Fruit fly (Drosophila melanogaster) whole organism, wandering third instar larva: ENCODE measurements around the gene CG34452.

Experiments
- CG32264 ChIP-seq: fragments of 200-800 bp; sonication (Bioruptor generic); optimal IDR thresholded peaks from 2 replicates; lab custom pipeline; 2016; ENCODE audit warnings: missing biosample characterization, missing genetic modification characterization
- CG9705 ChIP-seq: fragments of 200-800 bp; sonication (Bioruptor generic); optimal IDR thresholded peaks from 2 replicates; lab custom pipeline; 2018; ENCODE audit warnings: missing biosample characterization, mild to moderate bottlenecking, missing genetic modification characterization
- CrebA ChIP-seq: fragments of 200-800 bp; sonication (Bioruptor generic); optimal IDR thresholded peaks from 2 replicates; lab custom pipeline; 2016; ENCODE audit warnings: missing biosample characterization, mild to moderate bottlenecking, missing genetic modification characterization, borderline replicate concordance
- Dfd ChIP-seq: fragments of >200 bp; optimal IDR thresholded peaks from 2 replicates; lab custom pipeline; 2017; ENCODE audit warnings: missing biosample characterization, missing genetic modification characterization
- Dif ChIP-seq: fragments of 200-275, 200-300 bp; sonication (Bioruptor generic); optimal IDR thresholded peaks from 2 replicates; lab custom pipeline; 2018; ENCODE audit warnings: missing biosample characterization, missing genetic modification characterization; ENCODE audit not compliant: partially characterized antibody
- GATAd ChIP-seq: sonication (Bioruptor generic); optimal IDR thresholded peaks from 2 replicates; lab custom pipeline; 2016; ENCODE audit warnings: missing biosample characterization, missing genetic modification characterization
- HLH106 ChIP-seq: fragments of 200-800 bp; optimal IDR thresholded peaks from 3 replicates; lab custom pipeline; 2019; ENCODE audit warnings: missing biosample characterization, mild to moderate bottlenecking, missing genetic modification characterization, moderate library complexity
- Hnf4 ChIP-seq: fragments of 200-800 bp; sonication (Bioruptor generic); optimal IDR thresholded peaks from 2 replicates; lab custom pipeline; 2016; ENCODE audit warnings: missing biosample characterization, mild to moderate bottlenecking, missing genetic modification characterization
- Hr78 ChIP-seq: fragments of >200 bp; optimal IDR thresholded peaks from 2 replicates; lab custom pipeline; 2017; ENCODE audit warnings: missing biosample characterization, missing genetic modification characterization
- Hr83 ChIP-seq: fragments of 200-300 bp; sonication (Bioruptor generic); optimal IDR thresholded peaks from 2 replicates; lab custom pipeline; 2016; ENCODE audit warnings: missing biosample characterization, mild to moderate bottlenecking, missing genetic modification characterization, moderate library complexity; ENCODE audit not compliant: poor library complexity, severe bottlenecking
- Jra ChIP-seq: sonication (Bioruptor generic); optimal IDR thresholded peaks from 2 replicates; lab custom pipeline; 2016; ENCODE audit warnings: missing biosample characterization, missing genetic modification characterization
- Mio ChIP-seq: sonication (Bioruptor generic); optimal IDR thresholded peaks from 2 replicates; lab custom pipeline; 2016; ENCODE audit warnings: missing biosample characterization, missing genetic modification characterization
- N ChIP-seq: fragments of >200 bp; optimal IDR thresholded peaks from 2 replicates; lab custom pipeline; 2018; ENCODE audit warnings: missing biosample characterization, missing external identifiers, missing genetic modification characterization
- OdsH ChIP-seq: fragments of 200-800 bp; sonication (Bioruptor generic); optimal IDR thresholded peaks from 2 replicates; lab custom pipeline; 2016; ENCODE audit warnings: missing biosample characterization, mild to moderate bottlenecking, missing genetic modification characterization
- Rel ChIP-seq, 2 experiments: fragments of 200-800 bp; sonication (Bioruptor generic) in 1 of 2; optimal IDR thresholded peaks; 2 replicates in 1 of 2; 3 replicates in 1 of 2; lab custom pipeline; 2016 to 2019; ENCODE audit warnings: mild to moderate bottlenecking in 2 of 2, missing biosample characterization in 2 of 2, missing genetic modification characterization in 2 of 2, moderate library complexity in 1 of 2
- Vsx2 ChIP-seq: fragments of 200-300, 225-300 bp; sonication (Bioruptor generic); optimal IDR thresholded peaks from 2 replicates; lab custom pipeline; 2018; ENCODE audit warnings: missing biosample characterization, missing genetic modification characterization; ENCODE audit not compliant: partially characterized antibody
- br ChIP-seq: fragments of 200-800 bp; sonication (Bioruptor generic); optimal IDR thresholded peaks from 2 replicates; lab custom pipeline; 2016; ENCODE audit warnings: missing biosample characterization, missing genetic modification characterization
- brk ChIP-seq: fragments of 200-800 bp; sonication (Bioruptor generic); optimal IDR thresholded peaks from 2 replicates; lab custom pipeline; 2016; ENCODE audit warnings: missing biosample characterization, mild to moderate bottlenecking, missing genetic modification characterization
- dl ChIP-seq, 2 experiments: fragments of 175-275, 200-275 bp in 1 of 2; fragments of 200-275 bp in 1 of 2; sonication (Bioruptor generic); optimal IDR thresholded peaks; lab custom pipeline; 2018; ENCODE audit warnings: mild to moderate bottlenecking in 2 of 2, missing biosample characterization in 2 of 2, missing genetic modification characterization in 2 of 2, moderate library complexity in 2 of 2; ENCODE audit not compliant: partially characterized antibody in 2 of 2, insufficient read depth in 1 of 2
- dmrt93B ChIP-seq: fragments of 200-800 bp; sonication (Bioruptor generic); optimal IDR thresholded peaks from 2 replicates; lab custom pipeline; 2018; ENCODE audit warnings: missing biosample characterization, mild to moderate bottlenecking, missing genetic modification characterization
- ey ChIP-seq: fragments of 200-800 bp; sonication (Bioruptor generic); optimal IDR thresholded peaks from 2 replicates; lab custom pipeline; 2016; ENCODE audit warnings: missing biosample characterization, missing genetic modification characterization
- foxo ChIP-seq, 2 experiments: fragments of 200-800 bp; sonication (Bioruptor generic); optimal IDR thresholded peaks; 2 replicates in 1 of 2; 3 replicates in 1 of 2; lab custom pipeline; 2016 to 2017; ENCODE audit warnings: missing biosample characterization in 2 of 2, missing genetic modification characterization in 2 of 2
- fru ChIP-seq: fragments of 200-800 bp; sonication (Bioruptor generic); optimal IDR thresholded peaks from 3 replicates; lab custom pipeline; 2016; ENCODE audit warnings: missing biosample characterization, mild to moderate bottlenecking, missing genetic modification characterization
- h ChIP-seq: fragments of 200-800 bp; sonication (Bioruptor generic); optimal IDR thresholded peaks from 3 replicates; lab custom pipeline; 2016; ENCODE audit warnings: missing biosample characterization, mild to moderate bottlenecking, missing genetic modification characterization
- jim ChIP-seq: fragments of 175-275, 200-325 bp; sonication (Bioruptor generic); optimal IDR thresholded peaks from 2 replicates; lab custom pipeline; 2016; ENCODE audit warnings: missing biosample characterization, mild to moderate bottlenecking, missing genetic modification characterization
- lola ChIP-seq: fragments of >200 bp; optimal IDR thresholded peaks from 2 replicates; lab custom pipeline; 2017; ENCODE audit warnings: missing biosample characterization, missing genetic modification characterization
- psq ChIP-seq: fragments of 200-800 bp; sonication (Bioruptor generic); optimal IDR thresholded peaks from 3 replicates; lab custom pipeline; 2017; ENCODE audit warnings: missing biosample characterization, mild to moderate bottlenecking, missing genetic modification characterization, moderate library complexity
- rgr ChIP-seq: fragments of 200-800 bp; sonication (Bioruptor generic); optimal IDR thresholded peaks from 3 replicates; lab custom pipeline; 2016; ENCODE audit warnings: missing biosample characterization, mild to moderate bottlenecking, missing genetic modification characterization
- sage ChIP-seq: fragments of 200-800 bp; sonication (Bioruptor generic); optimal IDR thresholded peaks from 2 replicates; lab custom pipeline; 2016; ENCODE audit warnings: missing biosample characterization, mild to moderate bottlenecking, missing genetic modification characterization
- sv ChIP-seq: fragments of 200-800 bp; sonication (Bioruptor generic); optimal IDR thresholded peaks from 3 replicates; lab custom pipeline; 2016; ENCODE audit warnings: missing biosample characterization, missing genetic modification characterization
- usp ChIP-seq: fragments of >200 bp; optimal IDR thresholded peaks from 2 replicates; lab custom pipeline; 2017; ENCODE audit warnings: missing biosample characterization, missing genetic modification characterization

The CG34452 gene

dm6 chr3L:15697916-15698315 lies 10.2 kb upstream of the CG34452 start:
- TF ChIP-seq sage (no peak), GATAd (GFP tag; lab: Kevin White, UChicago) (no peak), foxo (GFP tag; optimal IDR thresholded peaks at IDR 0.05; lab: Kevin White, UChicago) (no peak), Jra (GFP tag; lab: Kevin White, UChicago) (no peak), HLH106 (tag; lab: Kevin White, UChicago) (no peak), Mio (GFP tag; lab: Kevin White, UChicago) (no peak), Dfd (GFP tag; lab: Kevin White, UChicago) (peak; percentile 94), sv (GFP tag; lab: Kevin White, UChicago) (no peak)

- no peak for TF ChIP-seq h
- no peak for TF ChIP-seq br
- no peak for TF ChIP-seq jim (GFP tag; lab: Kevin White, UChicago)
- no peak for TF ChIP-seq Rel (GFP tag; optimal IDR thresholded peaks at IDR 0.05; lab: Kevin White, UChicago)
- TF ChIP-seq Rel (tag; optimal IDR thresholded peaks at IDR 0.05; lab: Kevin White, UChicago), result no peak
Measured at dm6 chr3L:15695195-15695594, 7.5 kb upstream of the CG34452 start.

DNA sequence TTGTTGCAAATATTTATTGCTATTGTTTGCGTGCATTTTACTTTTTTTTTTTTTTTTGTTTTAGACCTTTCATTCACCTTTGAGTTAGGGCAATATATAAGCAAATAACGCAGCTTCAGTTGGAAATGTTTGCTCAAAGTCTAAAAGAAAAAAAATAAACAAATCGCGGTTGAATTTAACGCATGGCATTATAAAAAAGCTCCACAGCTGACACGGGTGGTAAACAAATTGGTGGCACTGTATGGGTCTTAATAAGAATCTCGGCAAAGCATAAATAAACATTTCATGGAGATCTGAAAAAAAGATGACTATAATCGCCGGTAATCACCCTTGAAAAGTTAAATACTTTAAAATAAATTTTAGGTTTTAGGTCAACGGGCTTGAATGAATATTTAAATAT lies 6.7 kb upstream of the CG34452 start:
- no peak for TF ChIP-seq rgr (GFP tag; lab: Kevin White, UChicago)
- peak; percentile 18 for TF ChIP-seq OdsH

dm6 chr3L:15692794-15693532 lies 5.3 kb upstream of the CG34452 start:
- peak; percentile 28 for TF ChIP-seq psq
- TF ChIP-seq rgr (GFP tag; lab: Kevin White, UChicago), result no peak

DNA sequence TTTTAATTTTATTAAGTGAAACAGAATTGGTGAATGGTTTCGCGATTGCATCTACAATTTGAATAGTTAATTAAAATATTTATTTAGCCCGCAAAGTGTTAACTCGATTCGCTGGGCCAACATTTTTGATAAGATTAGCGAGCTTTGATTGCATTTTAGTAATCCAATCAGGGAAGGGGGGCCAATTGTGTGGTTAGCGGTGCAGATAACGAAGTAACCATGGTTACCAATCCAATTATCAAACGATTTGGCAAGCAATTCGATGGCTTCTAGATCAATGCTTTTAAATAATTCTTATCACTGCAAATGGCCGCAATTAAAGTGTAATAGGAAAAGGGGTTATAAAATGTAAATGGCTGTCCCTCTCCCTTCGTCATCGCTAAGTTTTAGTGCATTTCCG lies 4.7 kb upstream of the CG34452 start:
- no peak for TF ChIP-seq lola (GFP tag; lab: Kevin White, UChicago)
- TF ChIP-seq CG32264, result no peak
- TF ChIP-seq Dif (GFP tag; lab: Kevin White, UChicago), result no peak
- TF ChIP-seq ey (GFP tag; lab: Kevin White, UChicago), result no peak
- no peak for TF ChIP-seq foxo (GFP tag; optimal IDR thresholded peaks at IDR 0.05; lab: Kevin White, UChicago)
- no peak for TF ChIP-seq Hr83
- no peak for TF ChIP-seq CG9705 (GFP tag; lab: Kevin White, UChicago)
- no peak for TF ChIP-seq usp (GFP tag; lab: Kevin White, UChicago)
- no peak for TF ChIP-seq Hnf4
- no peak for TF ChIP-seq brk (GFP tag; lab: Kevin White, UChicago)
- no peak for TF ChIP-seq h

- no peak for TF ChIP-seq sage
- TF ChIP-seq N (GFP tag; lab: Kevin White, UChicago), result no peak
- no peak for TF ChIP-seq br
- no peak for TF ChIP-seq OdsH
Measured at dm6 chr3L:15691968-15692367, 4.3 kb upstream of the CG34452 start, which contains the start of gene CG34451. CG34451 (minus strand) TSS chr3L:15692068.

- TF ChIP-seq dmrt93B (GFP tag; lab: Kevin White, UChicago), result no peak
- TF ChIP-seq Hr78 (GFP tag; lab: Kevin White, UChicago), result no peak
- peak in 1 of 2 experiments; percentile 26 for TF ChIP-seq foxo (GFP tag; optimal IDR thresholded peaks at IDR 0.05; lab: Kevin White, UChicago)
- TF ChIP-seq h, result no peak
- no peak for TF ChIP-seq Hr83
- TF ChIP-seq ey (GFP tag; lab: Kevin White, UChicago), result no peak
- peak; percentile 13 for TF ChIP-seq fru (GFP tag; lab: Kevin White, UChicago)
- no peak for TF ChIP-seq CrebA
- TF ChIP-seq HLH106 (tag; lab: Kevin White, UChicago), result peak; percentile 15
- TF ChIP-seq usp (GFP tag; lab: Kevin White, UChicago), result no peak
- TF ChIP-seq dl (GFP tag; optimal IDR thresholded peaks at IDR 0.05; lab: Kevin White, UChicago; ENCODE audit: insufficient read depth in 1 of 2, partially characterized antibody in 2 of 2), result no peak
- TF ChIP-seq Vsx2 (GFP tag; lab: Kevin White, UChicago), result no peak
Measured at dm6 chr3L:15690711-15691591, 3.2 kb upstream of the CG34452 start.
